Fruit fly (Drosophila melanogaster): ENCODE results near the gene CG14414.

Gene CG14414

DNA sequence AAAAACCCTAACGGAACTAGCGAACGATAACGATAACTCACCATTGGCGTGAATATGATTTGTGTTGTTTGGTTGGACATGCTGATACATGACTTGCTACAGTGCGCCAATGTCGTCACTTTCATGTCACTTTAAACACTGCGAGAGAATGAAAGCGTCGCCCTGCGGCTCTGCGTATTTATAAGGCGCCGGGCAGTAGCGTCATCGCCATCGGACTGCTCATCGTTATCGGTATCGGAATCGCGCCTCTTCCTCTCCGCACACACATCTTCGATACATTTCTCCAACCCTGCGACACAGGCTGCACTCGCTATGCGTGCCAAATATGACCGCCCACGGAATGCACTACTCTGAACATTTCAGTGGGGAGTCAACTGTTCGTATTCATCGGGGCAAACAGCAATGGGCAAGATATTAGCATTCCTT, 22.0 kb downstream of the CG14414 start, which contains the start of gene sbm (continued):
- TF ChIP-seq CG14860 (GFP tag; IDR thresholded peaks at IDR 0.05; ENCODE audit: partially characterized antibody): peak; percentile 76; the same call in 2 of the 3 replicates
- no peak for TF ChIP-seq CG6683 (GFP tag; optimal IDR thresholded peaks at IDR 0.05)
- TF ChIP-seq CG11723 (GFP tag; optimal IDR thresholded peaks at IDR 0.05): no peak
- peak; percentile 24; the same call in 1 of the 2 replicates for TF ChIP-seq Xrp1 (GFP tag; IDR thresholded peaks at IDR 0.05)
- TF ChIP-seq CG17385 (GFP tag; optimal IDR thresholded peaks at IDR 0.05): no peak
- peak; percentile 52 for TF ChIP-seq zfh2 (GFP tag; optimal IDR thresholded peaks at IDR 0.05)
- TF ChIP-seq Dbx (GFP tag; IDR thresholded peaks at IDR 0.05): 0 out of 3 replicates have a peak, but pooled peaks have one; percentile 21
- TF ChIP-seq CG6813 (GFP tag; optimal IDR thresholded peaks at IDR 0.05): no peak
- no peak for TF ChIP-seq schlank (tag; optimal IDR thresholded peaks at IDR 0.05)
- no peak for TF ChIP-seq CG17912 (GFP tag; optimal IDR thresholded peaks at IDR 0.05)
- peak; percentile 74 for TF ChIP-seq CG16813 (GFP tag; IDR thresholded peaks at IDR 0.05; ENCODE audit: partially characterized antibody)
- no peak for TF ChIP-seq CG8388 (GFP tag; optimal IDR thresholded peaks at IDR 0.05)
- 0 out of 2 replicates have a peak, but pooled peaks have one; percentile 12 for TF ChIP-seq CG31441 (GFP tag; IDR thresholded peaks at IDR 0.05)
- TF ChIP-seq ci (GFP tag; IDR thresholded peaks at IDR 0.05): peak; percentile 59; the same call in 2 of the 3 replicates
- TF ChIP-seq Hmx (GFP tag; optimal IDR thresholded peaks at IDR 0.05): no peak
- TF ChIP-seq CG8089 (GFP tag; optimal IDR thresholded peaks at IDR 0.05): peak; percentile 39
- TF ChIP-seq jing (GFP tag; optimal IDR thresholded peaks at IDR 0.05): no peak
- TF ChIP-seq chinmo (GFP tag; IDR thresholded peaks at IDR 0.05; ENCODE audit: partially characterized antibody): peak; percentile 67; the same call in 1 of the 4 replicates
- TF ChIP-seq Mes4 (GFP tag; optimal IDR thresholded peaks at IDR 0.05): peak; percentile 3
- no peak for TF ChIP-seq CG4730 (GFP tag; IDR thresholded peaks at IDR 0.05)
- peak; percentile 1 for TF ChIP-seq CG2712 (tag; optimal IDR thresholded peaks at IDR 0.05)
- no peak for TF ChIP-seq rib (GFP tag; IDR thresholded peaks at IDR 0.05)
- TF ChIP-seq tap (tag; optimal IDR thresholded peaks at IDR 0.05): no peak
- peak; percentile 62 for TF ChIP-seq al (GFP tag; IDR thresholded peaks at IDR 0.05)
- TF ChIP-seq Elba2 (GFP tag; optimal IDR thresholded peaks at IDR 0.05): no peak
- TF ChIP-seq CG2875 (GFP tag; optimal IDR thresholded peaks at IDR 0.05): no peak
- peak; percentile 57 for TF ChIP-seq sisA (GFP tag; IDR thresholded peaks at IDR 0.05)
- TF ChIP-seq CG13424 (tag; optimal IDR thresholded peaks at IDR 0.05): no peak
- TF ChIP-seq bowl (GFP tag; IDR thresholded peaks at IDR 0.05): no peak
- no peak for TF ChIP-seq croc (GFP tag; conservative IDR thresholded peaks at IDR 0.05)
- no peak for TF ChIP-seq CG10979 (tag; optimal IDR thresholded peaks at IDR 0.05)
- TF ChIP-seq pfk (GFP tag; optimal IDR thresholded peaks at IDR 0.05): no peak
- no peak for TF ChIP-seq CG7987 (GFP tag; optimal IDR thresholded peaks at IDR 0.05)
- 0 out of 3 replicates have a peak, but pooled peaks have one; percentile 36 for TF ChIP-seq CG34422 (GFP tag; IDR thresholded peaks at IDR 0.05)
- no peak for TF ChIP-seq fd64A (GFP tag; optimal IDR thresholded peaks at IDR 0.05)
- TF ChIP-seq slp2 (GFP tag; optimal IDR thresholded peaks at IDR 0.05): peak; percentile 32
- TF ChIP-seq CG4617 (GFP tag; optimal IDR thresholded peaks at IDR 0.05; ENCODE audit: borderline replicate concordance): peak; percentile 45
- TF ChIP-seq row (GFP tag; IDR thresholded peaks at IDR 0.05): peak; percentile 87
- TF ChIP-seq Dfd (GFP tag; optimal IDR thresholded peaks at IDR 0.05): no peak
- peak in 1 of 2 experiments; percentile 67 for TF ChIP-seq Pdp1 (GFP tag; optimal IDR thresholded peaks at IDR 0.05)
- TF ChIP-seq Doc3 (GFP tag; IDR thresholded peaks at IDR 0.05; ENCODE audit: partially characterized antibody): peak; percentile 37; the same call in 1 of the 3 replicates
- TF ChIP-seq odd (GFP tag; optimal IDR thresholded peaks at IDR 0.05): no peak
- peak; percentile 22 for TF ChIP-seq chn (GFP tag; optimal IDR thresholded peaks at IDR 0.05)
- TF ChIP-seq eyg (GFP tag; optimal IDR thresholded peaks at IDR 0.05): peak; percentile 56
- TF ChIP-seq pros (GFP tag; optimal IDR thresholded peaks at IDR 0.05): no peak
- no peak for TF ChIP-seq B-H1 (GFP tag; IDR thresholded peaks at IDR 0.05)
- peak; percentile 47; the same call in 1 of the 2 replicates for TF ChIP-seq CG17328 (GFP tag; IDR thresholded peaks at IDR 0.05)
- TF ChIP-seq D19A (tag; optimal IDR thresholded peaks at IDR 0.05): peak; percentile 31
- no peak for TF ChIP-seq CG17568 (GFP tag; optimal IDR thresholded peaks at IDR 0.05)
- TF ChIP-seq CG15479 (GFP tag; optimal IDR thresholded peaks at IDR 0.05): no peak

Data from whole organism, embryonic.